Fruit fly (Drosophila melanogaster) whole organism, prepupa: Measurements from ENCODE around the gene dpr7.

Source experiments
- CG3919 ChIP-seq: fragments of 200-800 bp; sonication (Bioruptor generic); optimal IDR thresholded peaks from 3 replicates; lab custom pipeline; 2016; ENCODE audit warnings: missing biosample characterization, missing genetic modification characterization
- CG4318 ChIP-seq: fragments of 200-800 bp; sonication (Bioruptor generic); optimal IDR thresholded peaks from 3 replicates; lab custom pipeline; 2017; ENCODE audit warnings: missing biosample characterization, mild to moderate bottlenecking, missing genetic modification characterization
- CG7368 ChIP-seq: fragments of 200-800 bp; sonication (Bioruptor generic); optimal IDR thresholded peaks from 3 replicates; lab custom pipeline; 2016; ENCODE audit warnings: missing biosample characterization, missing genetic modification characterization
- Hr39 ChIP-seq: fragments of 200-800 bp; sonication (Bioruptor generic); optimal IDR thresholded peaks from 2 replicates; lab custom pipeline; 2016; ENCODE audit warnings: missing biosample characterization, missing genetic modification characterization
- OdsH ChIP-seq: fragments of 200-800 bp; sonication (Bioruptor generic); optimal IDR thresholded peaks from 3 replicates; lab custom pipeline; 2016; ENCODE audit warnings: missing biosample characterization, missing genetic modification characterization
- fd59A ChIP-seq: fragments of 200-800 bp; sonication (Bioruptor generic); optimal IDR thresholded peaks from 2 replicates; lab custom pipeline; 2017; ENCODE audit warnings: missing biosample characterization, mild to moderate bottlenecking, missing genetic modification characterization, missing genetic modification reagents

- TF ChIP-seq fd59A (GFP tag; lab: Kevin White, UChicago): no peak
- no peak for TF ChIP-seq CG7368 (GFP tag; lab: Kevin White, UChicago)
- TF ChIP-seq Hr39 (GFP tag; lab: Kevin White, UChicago): no peak
- TF ChIP-seq CG4318 (GFP tag; lab: Kevin White, UChicago): no peak
- TF ChIP-seq CG3919 (GFP tag; lab: Kevin White, UChicago): no peak
- TF ChIP-seq OdsH: no peak
Observed at dm6 chr4:205671-206252, 47.4 kb downstream of the dpr7 start, which contains the start of gene CG31998.
